Fruit fly (Drosophila melanogaster): ENCODE results near the gene CG5555.

Gene CG5555

DNA sequence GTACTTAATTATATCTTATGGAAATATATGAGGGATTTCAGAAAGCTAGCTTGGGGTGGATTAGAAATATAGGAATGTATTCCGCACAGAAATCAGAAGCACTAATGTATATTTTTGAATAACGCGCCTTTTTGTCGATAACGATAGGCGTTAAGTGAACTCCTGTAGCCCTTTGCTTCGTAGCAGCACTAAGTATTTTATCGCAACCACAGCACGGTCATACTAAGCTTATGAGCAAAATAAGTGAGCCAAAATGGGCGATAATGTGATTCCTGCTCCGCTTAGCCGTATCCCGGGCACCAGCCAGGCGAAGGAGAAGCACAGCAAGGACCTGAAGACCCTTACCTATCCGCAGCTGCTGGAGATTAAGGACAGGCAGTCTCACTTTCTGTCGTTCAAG, 48.9 kb upstream of the CG5555 start, which contains the start of the genes CG5250 and Polr2M (continued):
- TF ChIP-seq CG16813 (GFP tag; IDR thresholded peaks at IDR 0.05; ENCODE audit: partially characterized antibody) = no peak
- TF ChIP-seq amos (GFP tag; IDR thresholded peaks at IDR 0.05; ENCODE audit: partially characterized antibody) = peak; percentile 13; the same call in 1 of the 2 replicates
- no peak for TF ChIP-seq Dek (tag; optimal IDR thresholded peaks at IDR 0.05)
- peak; percentile 45 for TF ChIP-seq CG17186 (GFP tag; optimal IDR thresholded peaks at IDR 0.05)
- TF ChIP-seq MESR4 (GFP tag; optimal IDR thresholded peaks at IDR 0.05) = peak; percentile 62
- peak; percentile 60 for TF ChIP-seq CG4617 (GFP tag; optimal IDR thresholded peaks at IDR 0.05; ENCODE audit: borderline replicate concordance)
- no peak for TF ChIP-seq CG13123 (GFP tag; optimal IDR thresholded peaks at IDR 0.05)
- TF ChIP-seq unc-4 (GFP tag; IDR thresholded peaks at IDR 0.05; ENCODE audit: partially characterized antibody) = 0 out of 2 replicates have a peak, but pooled peaks have one; percentile 26
- TF ChIP-seq HLH4C (GFP tag; IDR thresholded peaks at IDR 0.05; ENCODE audit: partially characterized antibody) = peak; percentile 19; the same call in 1 of the 3 replicates
- peak; percentile 92 for TF ChIP-seq Dp (GFP tag; optimal IDR thresholded peaks at IDR 0.05)
- peak; percentile 27; the same call in 1 of the 4 replicates for TF ChIP-seq Dll (GFP tag; IDR thresholded peaks at IDR 0.05; ENCODE audit: partially characterized antibody)
- peak; percentile 71 for TF ChIP-seq pzg (GFP tag; optimal IDR thresholded peaks at IDR 0.05)
- no peak for TF ChIP-seq Nf-YB (GFP tag; optimal IDR thresholded peaks at IDR 0.05)
- no peak for TF ChIP-seq CG11723 (GFP tag; optimal IDR thresholded peaks at IDR 0.05)
- TF ChIP-seq Dref (GFP tag; IDR thresholded peaks at IDR 0.05) = peak; percentile 82
- peak; percentile 20 for TF ChIP-seq CG14710 (tag; optimal IDR thresholded peaks at IDR 0.05)
- TF ChIP-seq tna (GFP tag; IDR thresholded peaks at IDR 0.05; ENCODE audit: partially characterized antibody) = 0 out of 2 replicates have a peak, but pooled peaks have one; percentile 47
- peak; percentile 6 for TF ChIP-seq zen (tag; optimal IDR thresholded peaks at IDR 0.05)
- no peak for TF ChIP-seq lbe (GFP tag; optimal IDR thresholded peaks at IDR 0.05)
- no peak for TF ChIP-seq Tbp (GFP tag; optimal IDR thresholded peaks at IDR 0.05)
- no peak for TF ChIP-seq bsh (GFP tag; optimal IDR thresholded peaks at IDR 0.05)
- 0 out of 4 replicates have a peak, but pooled peaks have one; percentile 22 for TF ChIP-seq chinmo (GFP tag; IDR thresholded peaks at IDR 0.05; ENCODE audit: partially characterized antibody)
- peak; percentile 9 for TF ChIP-seq HmgZ (tag; optimal IDR thresholded peaks at IDR 0.05)
- peak; percentile 9 for TF ChIP-seq Sin3A (optimal IDR thresholded peaks at IDR 0.05)
- peak; percentile 58 for TF ChIP-seq stwl (tag; optimal IDR thresholded peaks at IDR 0.05)
- peak; percentile 40 for TF ChIP-seq BEAF-32 (GFP tag; optimal IDR thresholded peaks at IDR 0.05)
- peak; percentile 37 for TF ChIP-seq Sry-δ (GFP tag; optimal IDR thresholded peaks at IDR 0.05)
- TF ChIP-seq scrt (GFP tag; optimal IDR thresholded peaks at IDR 0.05) = peak; percentile 62
- TF ChIP-seq phol (tag; optimal IDR thresholded peaks at IDR 0.05) = peak; percentile 7
- no peak for TF ChIP-seq wdn (GFP tag; IDR thresholded peaks at IDR 0.05)
- peak; percentile 14; the same call in 1 of the 2 replicates for TF ChIP-seq Bgb (GFP tag; IDR thresholded peaks at IDR 0.05; ENCODE audit: partially characterized antibody)
- TF ChIP-seq CG13287 (GFP tag; IDR thresholded peaks at IDR 0.05; ENCODE audit: partially characterized antibody) = peak; percentile 48

DNA sequence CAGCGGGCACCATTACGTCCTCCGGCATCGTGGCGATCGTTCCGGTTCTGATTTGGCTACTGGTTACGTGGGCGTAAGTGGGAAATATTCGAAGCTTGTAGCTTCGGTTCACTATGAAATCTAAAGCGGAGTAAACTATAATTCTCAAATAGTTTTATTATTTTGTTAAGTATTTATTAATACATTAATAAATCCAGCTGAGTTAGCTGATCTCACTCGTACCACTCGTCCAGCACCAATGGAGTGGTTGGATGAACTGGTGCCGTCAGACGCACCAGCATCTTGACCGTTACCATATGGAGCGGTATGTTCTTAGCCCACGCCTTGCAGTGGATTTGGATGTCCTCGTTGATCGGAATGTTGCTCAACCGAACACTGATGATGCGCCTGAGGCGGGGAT, 47.7 kb upstream of the CG5555 start, which contains the start of gene CG11703:
CG11703 (minus strand) TSS at position 101 of the 400 bp plus-strand sequence.
- no peak for TF ChIP-seq Bteb2 (GFP tag; optimal IDR thresholded peaks at IDR 0.05)
- TF ChIP-seq CG31441 (GFP tag; IDR thresholded peaks at IDR 0.05) = no peak
- TF ChIP-seq CG3163 (GFP tag; optimal IDR thresholded peaks at IDR 0.05) = no peak
- TF ChIP-seq CG10147 (GFP tag; optimal IDR thresholded peaks at IDR 0.05) = no peak
- TF ChIP-seq sna (GFP tag; IDR thresholded peaks at IDR 0.05; ENCODE audit: partially characterized antibody) = no peak
- TF ChIP-seq CG17361 (GFP tag; IDR thresholded peaks at IDR 0.05) = no peak
- TF ChIP-seq grn (GFP tag; optimal IDR thresholded peaks at IDR 0.05) = no peak
- TF ChIP-seq Sry-β (GFP tag; optimal IDR thresholded peaks at IDR 0.05) = no peak
- no peak for TF ChIP-seq CG17802 (tag; optimal IDR thresholded peaks at IDR 0.05)
- TF ChIP-seq crp (GFP tag; optimal IDR thresholded peaks at IDR 0.05) = no peak
- TF ChIP-seq CG15479 (GFP tag; optimal IDR thresholded peaks at IDR 0.05) = no peak
- TF ChIP-seq CG11504 (tag; optimal IDR thresholded peaks at IDR 0.05) = no peak
- no peak for TF ChIP-seq CG11398 (GFP tag; optimal IDR thresholded peaks at IDR 0.05)
- no peak for TF ChIP-seq CG7786 (GFP tag; optimal IDR thresholded peaks at IDR 0.05)
- no peak for TF ChIP-seq fru (optimal IDR thresholded peaks at IDR 0.05)
- no peak for TF ChIP-seq CG16779 (GFP tag; IDR thresholded peaks at IDR 0.05)
